Worm (Caenorhabditis elegans) whole organism, L2 larva: ENCODE measurements around the gene dnj-5.

Experiments used
- C34F6.9 ChIP-seq: fragments of 150-350 bp; optimal IDR thresholded peaks from 2 replicates; lab custom pipeline; 2014; ENCODE audit warnings: missing biosample characterization, missing genetic modification characterization
- F13H6.1 ChIP-seq: sonication (generic microtip); optimal IDR thresholded peaks from 2 replicates; lab custom pipeline; 2016; ENCODE audit warnings: missing genetic modification characterization, missing compliant biosample characterization
- Y55F3AM.14 ChIP-seq: fragments of 200-800 bp; sonication (Bioruptor generic); optimal IDR thresholded peaks from 2 replicates; lab custom pipeline; 2018; ENCODE audit warnings: mild to moderate bottlenecking, missing genetic modification characterization, missing compliant biosample characterization
- ZK546.5 ChIP-seq: sonication (generic microtip); optimal IDR thresholded peaks from 2 replicates; lab custom pipeline; 2017; ENCODE audit warnings: missing biosample characterization, missing genetic modification characterization
- aly-2 ChIP-seq: fragments of 150-350 bp; optimal IDR thresholded peaks from 2 replicates; lab custom pipeline; 2014; ENCODE audit warnings: missing biosample characterization, missing genetic modification characterization
- ama-1 ChIP-seq: fragments of 150-350 bp; optimal IDR thresholded peaks from 2 replicates; lab custom pipeline; 2018; ENCODE audit warnings: inconsistent platforms
- blmp-1 ChIP-seq: sonication (generic microtip); optimal IDR thresholded peaks from 2 replicates; lab custom pipeline; 2017; ENCODE audit warnings: missing genetic modification characterization, mild to moderate bottlenecking, missing compliant biosample characterization, antibody characterized with exemption, moderate library complexity; ENCODE audit not compliant: insufficient read depth
- ceh-16 ChIP-seq: fragments of 150-350 bp; optimal IDR thresholded peaks from 2 replicates; lab custom pipeline; 2014; ENCODE audit warnings: missing biosample characterization, missing genetic modification characterization
- crh-2 ChIP-seq: sonication (generic microtip); optimal IDR thresholded peaks from 2 replicates; lab custom pipeline; 2017; ENCODE audit warnings: missing biosample characterization, missing genetic modification characterization
- dmd-4 ChIP-seq: sonication (generic microtip); optimal IDR thresholded peaks from 2 replicates; lab custom pipeline; 2017; ENCODE audit warnings: missing biosample characterization, missing genetic modification characterization
- egl-27 ChIP-seq: sonication (generic microtip); optimal IDR thresholded peaks from 3 replicates; lab custom pipeline; 2017; ENCODE audit warnings: missing biosample characterization, missing genetic modification reagents, missing genetic modification characterization
- elt-1 ChIP-seq: fragments of 150-350 bp; optimal IDR thresholded peaks from 2 replicates; lab custom pipeline; 2014; ENCODE audit warnings: missing biosample characterization, missing genetic modification characterization
- fos-1 ChIP-seq: fragments of 150-350 bp; optimal IDR thresholded peaks from 2 replicates; lab custom pipeline; 2014; ENCODE audit warnings: missing biosample characterization, missing genetic modification characterization
- gmeb-1 ChIP-seq: fragments of 150-350 bp; optimal IDR thresholded peaks from 2 replicates; lab custom pipeline; 2014; ENCODE audit warnings: missing biosample characterization, missing genetic modification characterization
- lin-11 ChIP-seq: fragments of 150-350 bp; sonication (generic microtip); optimal IDR thresholded peaks from 2 replicates; lab custom pipeline; 2014; ENCODE audit warnings: missing biosample characterization, missing genetic modification characterization, inconsistent platforms, mixed read lengths
- lin-13 ChIP-seq: fragments of 150-350 bp; optimal IDR thresholded peaks from 2 replicates; lab custom pipeline; 2014; ENCODE audit warnings: missing biosample characterization, missing genetic modification reagents, missing genetic modification characterization
- lin-39 ChIP-seq: fragments of 150-350 bp; optimal IDR thresholded peaks from 2 replicates; lab custom pipeline; 2014; ENCODE audit warnings: missing biosample characterization, missing genetic modification reagents, missing genetic modification characterization
- lsy-2 ChIP-seq, 2 experiments: fragments of 150-350 bp in 1 of 2; sonication (generic microtip) in 1 of 2; optimal IDR thresholded peaks; 2 replicates each; lab custom pipeline; 2014 to 2017; ENCODE audit warnings: missing biosample characterization in 2 of 2, missing genetic modification characterization in 2 of 2
- mab-5 ChIP-seq: fragments of 150-350 bp; optimal IDR thresholded peaks from 2 replicates; lab custom pipeline; 2014; ENCODE audit warnings: missing biosample characterization, missing genetic modification characterization
- mbf-1 ChIP-seq: sonication (generic microtip); optimal IDR thresholded peaks from 2 replicates; lab custom pipeline; 2017; ENCODE audit warnings: missing biosample characterization, missing genetic modification characterization
- nhr-10 ChIP-seq: sonication (generic microtip); optimal IDR thresholded peaks from 2 replicates; lab custom pipeline; 2017; ENCODE audit warnings: missing biosample characterization, missing genetic modification characterization
- nhr-11 ChIP-seq: fragments of 150-350 bp; optimal IDR thresholded peaks from 2 replicates; lab custom pipeline; 2014; ENCODE audit warnings: missing biosample characterization, missing genetic modification characterization
- nhr-12 ChIP-seq: fragments of 150-350 bp; optimal IDR thresholded peaks from 2 replicates; lab custom pipeline; 2014; ENCODE audit warnings: missing biosample characterization, missing genetic modification characterization
- nhr-129 ChIP-seq: fragments of 150-350 bp; optimal IDR thresholded peaks from 2 replicates; lab custom pipeline; 2014; ENCODE audit warnings: missing biosample characterization, missing genetic modification characterization
- nhr-21 ChIP-seq: fragments of 150-350 bp; optimal IDR thresholded peaks from 2 replicates; lab custom pipeline; 2014; ENCODE audit warnings: missing biosample characterization, missing genetic modification characterization
- nhr-237 ChIP-seq: fragments of 150-350 bp; optimal IDR thresholded peaks from 2 replicates; lab custom pipeline; 2014; ENCODE audit warnings: missing biosample characterization, missing genetic modification characterization
- nhr-25 ChIP-seq: fragments of 150-350 bp; sonication (generic microtip); optimal IDR thresholded peaks from 3 replicates; lab custom pipeline; 2014; ENCODE audit warnings: missing biosample characterization, missing genetic modification characterization
- nhr-6 ChIP-seq: fragments of 150-350 bp; optimal IDR thresholded peaks from 2 replicates; lab custom pipeline; 2014; ENCODE audit warnings: missing biosample characterization, missing genetic modification characterization
- peb-1 ChIP-seq: fragments of 150-350 bp; optimal IDR thresholded peaks from 2 replicates; lab custom pipeline; 2014; ENCODE audit warnings: missing biosample characterization, missing genetic modification characterization
- sem-4 ChIP-seq: fragments of 150-350 bp; optimal IDR thresholded peaks from 2 replicates; lab custom pipeline; 2014; ENCODE audit warnings: missing biosample characterization, missing genetic modification reagents, missing genetic modification characterization
- skn-1 ChIP-seq: sonication (generic microtip); optimal IDR thresholded peaks from 2 replicates; lab custom pipeline; 2017; ENCODE audit warnings: missing biosample characterization, missing genetic modification characterization
- sma-3 ChIP-seq: sonication (generic microtip); optimal IDR thresholded peaks from 2 replicates; lab custom pipeline; 2016; ENCODE audit warnings: missing genetic modification reagents, missing genetic modification characterization, missing compliant biosample characterization
- sma-9 ChIP-seq, 2 experiments: fragments of 150-350 bp in 1 of 2; sonication (generic microtip) in 1 of 2; optimal IDR thresholded peaks; 2 replicates each; lab custom pipeline; 2014 to 2016; ENCODE audit warnings: missing genetic modification characterization in 2 of 2, mild to moderate bottlenecking in 1 of 2, missing biosample characterization in 1 of 2, missing compliant biosample characterization in 1 of 2, missing genetic modification reagents in 1 of 2, moderate library complexity in 1 of 2
- snpc-4 ChIP-seq: fragments of 150-350 bp; optimal IDR thresholded peaks from 2 replicates; lab custom pipeline; 2014; ENCODE audit warnings: missing biosample characterization, missing genetic modification characterization
- unc-39 ChIP-seq: fragments of 150-350 bp; optimal IDR thresholded peaks from 2 replicates; lab custom pipeline; 2014; ENCODE audit warnings: missing biosample characterization, missing genetic modification characterization
- unc-55 ChIP-seq: fragments of 150-350 bp; sonication (generic microtip); optimal IDR thresholded peaks from 3 replicates; lab custom pipeline; 2014; ENCODE audit warnings: missing biosample characterization, missing genetic modification reagents, missing genetic modification characterization
- ztf-1 ChIP-seq: fragments of 200-800 bp; sonication (Bioruptor generic); conservative IDR thresholded peaks from 2 replicates; pipeline ENCODE4 v1.3.6; 2022; ENCODE audit warnings: missing genetic modification characterization, missing compliant biosample characterization
- ztf-11 ChIP-seq: sonication (generic microtip); optimal IDR thresholded peaks from 2 replicates; lab custom pipeline; 2017; ENCODE audit warnings: missing biosample characterization, missing genetic modification characterization
- ztf-4 ChIP-seq: fragments of 150-350 bp; optimal IDR thresholded peaks from 2 replicates; lab custom pipeline; 2014; ENCODE audit warnings: missing biosample characterization, missing genetic modification characterization

The dnj-5 gene

DNA sequence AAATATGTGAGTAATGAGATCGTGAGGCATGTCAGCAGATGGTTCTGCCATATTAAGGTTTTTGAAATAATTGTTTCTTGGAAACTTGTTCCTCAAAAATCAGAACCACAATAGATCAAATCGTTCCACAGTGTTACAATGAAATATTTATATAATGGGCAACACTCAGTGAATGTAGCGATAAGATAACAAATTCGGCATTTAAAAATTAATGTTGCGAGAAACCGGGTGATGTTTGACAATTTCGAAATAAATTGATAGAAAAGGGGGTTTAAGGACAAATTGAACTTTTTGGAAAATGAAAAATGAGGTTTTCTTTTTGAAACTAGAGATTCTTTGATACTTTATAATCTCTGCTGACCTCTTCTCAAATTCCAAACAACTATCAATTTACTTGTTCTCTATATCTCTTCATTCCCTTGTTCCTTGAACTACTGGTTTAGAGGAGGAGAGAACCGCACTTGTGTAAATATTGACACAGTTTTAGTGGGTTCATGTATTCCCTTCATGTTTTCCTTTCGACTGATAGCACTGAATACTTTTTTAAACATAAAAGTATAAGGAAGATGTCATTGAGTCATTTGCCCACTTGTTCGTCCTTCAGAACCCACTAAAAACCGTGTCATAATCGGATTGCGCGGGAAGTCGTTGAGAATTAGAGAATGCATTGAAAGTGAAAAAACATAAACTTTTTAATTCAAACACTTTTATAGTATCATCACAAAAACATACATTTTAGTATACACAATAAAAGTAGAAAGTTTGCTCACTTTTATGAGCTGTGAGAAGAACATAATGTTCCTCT, 21.1 kb downstream of the dnj-5 start:
- TF ChIP-seq sem-4 (tag; lab: Kevin White, UChicago) (no peak), sma-9 (GFP tag; optimal IDR thresholded peaks at IDR 0.05; lab: Kevin White, UChicago) (peak; percentile 9), sma-9 (tag; optimal IDR thresholded peaks at IDR 0.05; lab: Kevin White, UChicago) (no peak), nhr-25 (tag; lab: Kevin White, UChicago) (peak; percentile 39), nhr-129 (tag; lab: Kevin White, UChicago) (peak; percentile 21), F13H6.1 (tag; lab: Kevin White, UChicago) (peak; percentile 82), egl-27 (tag; lab: Kevin White, UChicago) (peak; percentile 29), mbf-1 (tag; lab: Kevin White, UChicago) (no peak), skn-1 (tag; lab: Kevin White, UChicago) (peak; percentile 3), ama-1 (lab: Kevin White, UChicago) (no peak), fos-1 (tag; lab: Kevin White, UChicago) (peak; percentile 83), lsy-2 (tag; optimal IDR thresholded peaks at IDR 0.05; lab: Kevin White, UChicago) (no peak), blmp-1 (tag; lab: Kevin White, UChicago) (peak; percentile 18)

DNA sequence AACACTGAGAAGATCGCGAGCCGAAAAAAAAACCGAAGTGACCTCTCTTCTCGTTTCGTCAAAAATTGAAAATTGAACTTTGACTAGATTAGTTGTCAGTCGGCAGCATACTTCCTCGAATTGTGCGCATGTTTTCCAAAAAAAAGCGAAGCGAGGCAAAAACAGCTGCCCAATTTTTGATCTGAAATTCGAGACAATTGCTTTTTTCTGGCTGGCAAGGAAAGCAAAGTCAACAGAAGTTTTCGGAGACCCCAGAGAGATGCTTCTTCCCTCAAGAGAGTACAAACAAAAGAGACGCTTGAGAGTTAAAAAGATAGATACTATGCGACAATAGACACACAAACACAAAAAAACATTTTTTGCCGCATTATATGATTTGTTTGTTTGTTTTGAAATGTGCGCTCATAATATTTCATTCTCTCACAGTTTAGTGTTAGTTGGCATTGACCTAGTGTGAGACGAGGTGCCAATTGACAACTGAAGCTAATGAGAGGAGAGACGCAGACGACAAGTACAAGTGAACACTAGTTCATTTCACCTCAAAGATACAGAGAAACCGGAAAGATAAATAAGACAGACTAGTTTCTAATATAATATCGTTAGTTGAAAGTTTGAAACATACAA, 22.0 kb downstream of the dnj-5 start:
- TF ChIP-seq mab-5, result peak; percentile 32
- peak; percentile 4 for TF ChIP-seq crh-2 (tag; lab: Kevin White, UChicago)
- peak; percentile 40 for TF ChIP-seq lin-11 (tag; lab: Kevin White, UChicago)
- no peak for TF ChIP-seq peb-1 (tag; lab: Kevin White, UChicago)
- TF ChIP-seq gmeb-1, result no peak
- peak; percentile 49 for TF ChIP-seq F13H6.1 (tag; lab: Kevin White, UChicago)
- no peak for TF ChIP-seq lin-13 (GFP tag; lab: Kevin White, UChicago)
- no peak for TF ChIP-seq skn-1 (tag; lab: Kevin White, UChicago)
- peak; percentile 4 for TF ChIP-seq nhr-25 (tag; lab: Kevin White, UChicago)
- TF ChIP-seq sma-9 (GFP tag; optimal IDR thresholded peaks at IDR 0.05; lab: Kevin White, UChicago), result no peak
- no peak for TF ChIP-seq sma-9 (tag; optimal IDR thresholded peaks at IDR 0.05; lab: Kevin White, UChicago)
- TF ChIP-seq C34F6.9 (tag; lab: Kevin White, UChicago), result no peak
- TF ChIP-seq blmp-1 (tag; lab: Kevin White, UChicago), result peak; percentile 2
- peak in 1 of 2 experiments; percentile 0 for TF ChIP-seq lsy-2 (tag; optimal IDR thresholded peaks at IDR 0.05; lab: Kevin White, UChicago)
- TF ChIP-seq dmd-4, result no peak
- no peak for TF ChIP-seq mbf-1 (tag; lab: Kevin White, UChicago)
- no peak for TF ChIP-seq nhr-12 (tag; lab: Kevin White, UChicago)
- TF ChIP-seq lin-39 (tag; lab: Kevin White, UChicago), result no peak
- TF ChIP-seq snpc-4 (tag; lab: Kevin White, UChicago), result no peak
- TF ChIP-seq unc-39 (tag; lab: Kevin White, UChicago), result no peak
- TF ChIP-seq ceh-16 (tag; lab: Kevin White, UChicago), result no peak
- no peak for TF ChIP-seq ztf-11
- no peak for TF ChIP-seq ZK546.5 (tag; lab: Kevin White, UChicago)
- TF ChIP-seq ztf-4 (tag; lab: Kevin White, UChicago), result peak; percentile 14
- TF ChIP-seq elt-1 (tag; lab: Kevin White, UChicago), result no peak
- TF ChIP-seq ztf-1 (GFP tag; lab: Robert Waterston, UW), result no peak
- TF ChIP-seq egl-27 (tag; lab: Kevin White, UChicago), result peak; percentile 90
- no peak for TF ChIP-seq aly-2
- no peak for TF ChIP-seq nhr-11 (tag; lab: Kevin White, UChicago)
- TF ChIP-seq sma-3 (GFP tag; lab: Kevin White, UChicago), result no peak
- TF ChIP-seq nhr-129 (tag; lab: Kevin White, UChicago), result peak; percentile 18
- no peak for TF ChIP-seq nhr-237 (tag; lab: Kevin White, UChicago)
- TF ChIP-seq unc-55 (GFP tag; lab: Kevin White, UChicago), result no peak
- TF ChIP-seq nhr-10 (tag; lab: Kevin White, UChicago), result no peak
- TF ChIP-seq nhr-6 (tag; lab: Kevin White, UChicago), result no peak
- TF ChIP-seq Y55F3AM.14 (GFP tag; lab: Kevin White, UChicago), result no peak
- TF ChIP-seq nhr-21 (tag; lab: Kevin White, UChicago), result no peak
- TF ChIP-seq sem-4 (tag; lab: Kevin White, UChicago), result peak; percentile 34
